Worm (Caenorhabditis elegans): ENCODE results near the gene ceh-36.

ce11 chrX:14169569-14170031 is 16.8 kb downstream of the ceh-36 start, which contains the start of gene sym-4:
- TF ChIP-seq somi-1 (GFP tag; optimal IDR thresholded peaks at IDR 0.05): peak; percentile 69
- no peak for TF ChIP-seq egl-18 (GFP tag; IDR thresholded peaks at IDR 0.05)
- TF ChIP-seq cebp-2 (GFP tag; IDR thresholded peaks at IDR 0.05): no peak
- no peak for TF ChIP-seq ztf-25 (GFP tag; IDR thresholded peaks at IDR 0.05)
- peak; percentile 86; the same call in 1 of the 2 replicates for TF ChIP-seq nfyb-1 (GFP tag; IDR thresholded peaks at IDR 0.05)
- no peak for TF ChIP-seq F52B5.7 (tag; optimal IDR thresholded peaks at IDR 0.05)
- TF ChIP-seq ztf-28 (GFP tag; IDR thresholded peaks at IDR 0.05): no peak
- TF ChIP-seq ets-4 (GFP tag; optimal IDR thresholded peaks at IDR 0.05): peak; percentile 98
- TF ChIP-seq nfya-1 (tag; optimal IDR thresholded peaks at IDR 0.05; ENCODE audit: borderline replicate concordance, insufficient read depth): no peak
- peak; percentile 30 for TF ChIP-seq B0261.1 (tag; optimal IDR thresholded peaks at IDR 0.05)
